Fruit fly (Drosophila melanogaster) whole organism, pupa: ENCODE measurements around the gene Inx7.

Experiments used
- CG10348 ChIP-seq: fragments of 200-800 bp; sonication (Bioruptor generic); IDR thresholded peaks from 2 replicates; pipeline ENCODE4 v1.3.6; 2022; ENCODE audit warnings: missing biosample characterization, missing genetic modification characterization
- CG12605 ChIP-seq: fragments of 200-800 bp; sonication (Bioruptor generic); IDR thresholded peaks from 2 replicates; pipeline ENCODE4 v1.3.6; 2022; ENCODE audit warnings: missing biosample characterization, missing genetic modification characterization
- CG13204 ChIP-seq: fragments of 200-800 bp; sonication (Bioruptor generic); optimal IDR thresholded peaks from 2 replicates; lab custom pipeline; 2018; ENCODE audit warnings: missing biosample characterization, mild to moderate bottlenecking, missing genetic modification characterization, moderate library complexity
- CG14655 ChIP-seq: fragments of 200-800 bp; sonication (Bioruptor generic); optimal IDR thresholded peaks from 3 replicates; lab custom pipeline; 2017; ENCODE audit warnings: mild to moderate bottlenecking, missing biosample characterization, missing genetic modification reagents, missing genetic modification characterization
- CG15710 ChIP-seq: fragments of 200-800 bp; sonication (Bioruptor generic); optimal IDR thresholded peaks from 2 replicates; lab custom pipeline; 2018; ENCODE audit warnings: missing biosample characterization, mild to moderate bottlenecking, missing genetic modification characterization, moderate library complexity
- CG17806 ChIP-seq: fragments of 200-800 bp; sonication (Bioruptor generic); optimal IDR thresholded peaks from 2 replicates; lab custom pipeline; 2018; ENCODE audit warnings: missing biosample characterization, mild to moderate bottlenecking, missing genetic modification characterization, moderate library complexity
- CG32121 ChIP-seq: fragments of 200-800 bp; sonication (Bioruptor generic); IDR thresholded peaks from 2 replicates; pipeline ENCODE4 v1.3.6; 2022; ENCODE audit warnings: missing biosample characterization, missing genetic modification characterization
- CG34367 ChIP-seq: fragments of 200-800 bp; sonication (Bioruptor generic); optimal IDR thresholded peaks from 2 replicates; lab custom pipeline; 2018; ENCODE audit warnings: missing biosample characterization, mild to moderate bottlenecking, missing genetic modification characterization
- CG4496 ChIP-seq: fragments of 200-800 bp; sonication (Bioruptor generic); IDR thresholded peaks from 3 replicates; pipeline ENCODE4 v1.3.6; 2022; ENCODE audit warnings: missing biosample characterization, missing genetic modification characterization
- CG8159 ChIP-seq: fragments of 200-800 bp; sonication (Bioruptor generic); optimal IDR thresholded peaks from 3 replicates; lab custom pipeline; 2018; ENCODE audit warnings: missing biosample characterization, mild to moderate bottlenecking, missing genetic modification characterization, moderate library complexity
- CG8301 ChIP-seq: fragments of 200-800 bp; sonication (Bioruptor generic); optimal IDR thresholded peaks from 2 replicates; lab custom pipeline; 2018; ENCODE audit warnings: missing biosample characterization, mild to moderate bottlenecking, missing genetic modification characterization
- CG9948 ChIP-seq: fragments of 200-800 bp; sonication (Bioruptor generic); optimal IDR thresholded peaks from 2 replicates; lab custom pipeline; 2018; ENCODE audit warnings: missing biosample characterization, mild to moderate bottlenecking, missing genetic modification characterization, moderate library complexity
- D1 ChIP-seq: fragments of 200-800 bp; sonication (Bioruptor generic); optimal IDR thresholded peaks from 2 replicates; lab custom pipeline; 2018; ENCODE audit warnings: missing biosample characterization, mild to moderate bottlenecking, missing genetic modification characterization, moderate library complexity
- EcR ChIP-seq: fragments of 200-800 bp; sonication (Bioruptor generic); optimal IDR thresholded peaks from 3 replicates; lab custom pipeline; 2019; ENCODE audit warnings: missing biosample characterization, missing genetic modification characterization, mild to moderate bottlenecking, moderate library complexity, missing genetic modification reagents
- Ets98B ChIP-seq: fragments of 200-800 bp; sonication (Bioruptor generic); IDR thresholded peaks from 2 replicates; pipeline ENCODE4 v1.3.6; 2022; ENCODE audit warnings: missing biosample characterization, missing genetic modification characterization
- Pif1A ChIP-seq: fragments of 200-800 bp; sonication (Bioruptor generic); optimal IDR thresholded peaks from 3 replicates; lab custom pipeline; 2016; ENCODE audit warnings: missing biosample characterization, missing genetic modification characterization
- Pif1B ChIP-seq: fragments of 200-800 bp; sonication (Bioruptor generic); optimal IDR thresholded peaks from 3 replicates; lab custom pipeline; 2016; ENCODE audit warnings: missing biosample characterization, missing genetic modification characterization
- Snoo ChIP-seq: fragments of 200-800 bp; sonication (Bioruptor generic); optimal IDR thresholded peaks from 3 replicates; lab custom pipeline; 2017; ENCODE audit warnings: missing biosample characterization, mild to moderate bottlenecking, missing genetic modification characterization, inconsistent platforms
- fd96Ca ChIP-seq: fragments of 200-800 bp; sonication (Bioruptor generic); IDR thresholded peaks from 3 replicates; pipeline ENCODE4 v1.3.6; 2022; ENCODE audit warnings: missing biosample characterization, missing genetic modification characterization
- gl ChIP-seq: fragments of 200-800 bp; sonication (Bioruptor generic); optimal IDR thresholded peaks from 2 replicates; lab custom pipeline; 2018; ENCODE audit warnings: missing biosample characterization, mild to moderate bottlenecking, missing genetic modification characterization
- rn ChIP-seq: fragments of 200-800 bp; sonication (Bioruptor generic); IDR thresholded peaks from 2 replicates; pipeline ENCODE4 v1.3.6; 2022; ENCODE audit warnings: missing biosample characterization, missing genetic modification characterization

Inx7 gene

DNA sequence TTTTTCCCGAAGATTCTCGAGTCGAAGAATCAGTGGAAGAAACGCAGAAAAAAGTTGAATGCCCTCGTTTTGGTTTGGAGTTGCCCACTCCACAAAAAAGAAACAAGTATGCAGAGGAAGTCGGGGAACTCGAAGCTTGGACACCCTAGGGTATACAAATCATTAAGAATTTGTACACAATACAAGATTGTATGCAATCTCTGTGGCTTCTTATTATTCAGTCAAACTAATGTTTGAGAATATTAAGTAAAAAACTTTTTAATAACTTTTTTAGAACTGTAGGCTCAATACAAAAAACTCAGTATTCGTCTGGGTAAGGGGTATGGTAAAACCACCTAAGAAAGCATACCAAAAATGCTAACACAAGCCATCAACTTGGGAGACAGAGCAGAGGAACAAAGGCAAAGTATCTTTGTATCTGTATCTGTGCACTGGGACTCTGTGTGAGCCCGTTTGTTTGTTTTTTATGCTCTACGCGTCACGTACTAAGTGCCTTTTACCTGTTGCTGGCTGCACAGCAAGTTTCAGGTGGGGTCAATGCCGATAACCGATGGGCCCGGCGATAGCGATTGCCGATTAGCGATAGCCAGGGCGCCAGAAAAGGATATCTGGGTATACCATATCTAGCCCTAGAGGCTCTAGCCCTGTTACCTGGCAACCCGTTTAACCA lies 8.1 kb downstream of the Inx7 start:
- TF ChIP-seq fd96Ca (GFP tag; lab: Robert Waterston, UW), result peak; percentile 60; the same call in 2 of the 3 replicates
- TF ChIP-seq D1 (tag; lab: Kevin White, UChicago), result peak; percentile 54
- peak; percentile 84 for TF ChIP-seq CG17806 (tag; lab: Kevin White, UChicago)
- TF ChIP-seq CG15710 (tag; lab: Kevin White, UChicago), result peak; percentile 88
- TF ChIP-seq CG14655 (GFP tag; lab: Kevin White, UChicago), result peak; percentile 90
- peak; percentile 85 for TF ChIP-seq CG8301 (tag; lab: Kevin White, UChicago)
- TF ChIP-seq Pif1B, result peak; percentile 93
- TF ChIP-seq CG4496 (GFP tag; lab: Robert Waterston, UW), result peak; percentile 80; the same call in 2 of the 3 replicates
- TF ChIP-seq CG8159 (tag; lab: Kevin White, UChicago), result peak; percentile 86
- peak; percentile 56 for TF ChIP-seq rn (GFP tag; lab: Robert Waterston, UW)
- peak; percentile 87 for TF ChIP-seq CG34367
- TF ChIP-seq CG32121 (GFP tag; lab: Robert Waterston, UW), result peak; percentile 54
- peak; percentile 64 for TF ChIP-seq Ets98B (GFP tag; lab: Robert Waterston, UW)
- TF ChIP-seq CG9948 (tag; lab: Kevin White, UChicago), result peak; percentile 87
- peak; percentile 98 for TF ChIP-seq EcR (GFP tag; lab: Kevin White, UChicago)
- peak; percentile 49 for TF ChIP-seq CG13204 (GFP tag; lab: Kevin White, UChicago)
- TF ChIP-seq Snoo (tag; lab: Kevin White, UChicago), result peak; percentile 90
- no peak for TF ChIP-seq CG10348
- no peak; the same call in none of the 2 replicates for TF ChIP-seq CG12605 (GFP tag; lab: Robert Waterston, UW)
- TF ChIP-seq gl (tag; lab: Kevin White, UChicago), result peak; percentile 53
- TF ChIP-seq Pif1A (GFP tag; lab: Kevin White, UChicago), result peak; percentile 89

DNA sequence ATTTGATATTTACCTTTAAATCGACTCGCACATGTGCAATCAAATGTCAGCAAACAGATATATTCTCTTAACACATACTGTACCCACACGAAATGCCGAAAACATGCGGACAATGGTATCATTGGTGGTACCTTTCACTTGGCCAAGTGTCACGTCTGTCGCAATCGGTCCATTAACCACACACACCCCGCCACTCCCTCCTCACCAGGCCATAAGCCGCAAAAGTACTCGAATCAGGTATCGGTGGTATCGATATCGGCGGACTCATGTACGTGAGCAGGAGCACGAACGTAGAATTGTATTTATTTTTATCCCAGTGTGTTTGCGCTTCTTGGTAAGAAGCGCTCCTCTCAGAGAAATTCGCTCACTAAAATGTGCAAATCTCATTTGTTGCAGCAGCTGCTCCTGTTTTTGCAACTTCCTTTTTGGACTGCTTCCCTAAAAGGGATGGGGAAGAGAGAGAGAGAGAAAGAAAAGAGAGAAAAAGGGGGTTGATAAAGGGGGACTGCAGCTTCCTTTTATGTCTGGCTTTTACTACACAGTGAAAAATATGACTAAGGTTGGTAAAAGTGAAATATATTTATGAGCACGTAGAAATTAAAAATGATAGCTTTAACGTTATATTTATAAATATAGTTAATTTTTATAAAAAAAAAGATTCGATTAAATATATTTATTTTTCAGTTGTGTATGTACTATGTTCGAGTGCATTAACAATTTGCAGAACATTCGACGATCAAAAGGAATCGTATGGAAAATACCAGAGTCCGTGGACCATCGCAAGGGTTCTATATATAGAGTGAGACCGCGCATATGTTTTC lies 9.7 kb downstream of the Inx7 start:
- TF ChIP-seq CG8301 (tag; lab: Kevin White, UChicago) (peak; percentile 27), CG4496 (GFP tag; lab: Robert Waterston, UW) (peak; percentile 58; the same call in 2 of the 3 replicates), Snoo (tag; lab: Kevin White, UChicago) (peak; percentile 71), CG9948 (tag; lab: Kevin White, UChicago) (peak; percentile 70), CG8159 (tag; lab: Kevin White, UChicago) (peak; percentile 78), CG10348 (no peak), CG17806 (tag; lab: Kevin White, UChicago) (peak; percentile 70), CG32121 (GFP tag; lab: Robert Waterston, UW) (no peak), fd96Ca (GFP tag; lab: Robert Waterston, UW) (no peak), D1 (tag; lab: Kevin White, UChicago) (no peak), CG15710 (tag; lab: Kevin White, UChicago) (peak; percentile 71), gl (tag; lab: Kevin White, UChicago) (no peak), rn (GFP tag; lab: Robert Waterston, UW) (no peak), Pif1A (GFP tag; lab: Kevin White, UChicago) (peak; percentile 39), CG12605 (GFP tag; lab: Robert Waterston, UW) (peak; percentile 58), Ets98B (GFP tag; lab: Robert Waterston, UW) (no peak), CG13204 (GFP tag; lab: Kevin White, UChicago) (peak; percentile 30), CG34367 (peak; percentile 43), CG14655 (GFP tag; lab: Kevin White, UChicago) (peak; percentile 66), Pif1B (peak; percentile 42), EcR (GFP tag; lab: Kevin White, UChicago) (peak; percentile 50)

DNA sequence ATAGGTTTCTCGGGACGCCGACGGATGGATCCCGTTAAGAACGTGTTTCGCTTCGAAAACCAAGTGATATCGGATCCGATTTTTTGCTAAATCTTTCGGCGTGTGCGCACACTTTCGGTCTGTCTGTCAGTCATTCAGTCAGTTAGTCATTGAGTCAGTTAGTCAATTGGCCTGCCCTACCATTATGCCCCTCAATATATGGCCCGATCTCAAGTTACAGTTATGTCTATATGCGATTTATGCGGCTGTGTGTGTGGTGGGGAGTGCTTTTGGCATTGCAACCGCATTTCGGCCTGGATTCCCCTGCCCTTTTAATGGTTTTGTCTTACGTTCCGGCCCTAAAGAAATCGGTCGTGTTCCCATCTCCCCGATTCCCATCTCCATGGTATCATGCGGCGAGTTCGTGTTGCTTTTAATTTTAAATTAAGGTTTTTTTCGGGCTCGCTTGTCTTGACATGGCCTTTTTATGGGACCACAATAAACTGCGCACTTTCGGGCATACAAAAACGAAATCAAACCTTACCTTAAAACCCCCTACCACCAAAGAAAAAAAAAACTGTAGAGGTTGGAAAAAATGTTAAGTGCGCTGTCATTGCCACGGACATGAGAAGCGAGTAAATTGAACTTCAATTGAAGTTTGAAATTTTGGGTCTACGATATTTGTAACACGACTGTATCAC lies 10.6 kb downstream of the Inx7 start:
- TF ChIP-seq CG10348 (no peak), CG17806 (tag; lab: Kevin White, UChicago) (no peak), Snoo (tag; lab: Kevin White, UChicago) (no peak), CG8159 (tag; lab: Kevin White, UChicago) (no peak), CG14655 (GFP tag; lab: Kevin White, UChicago) (no peak), gl (tag; lab: Kevin White, UChicago) (no peak), CG8301 (tag; lab: Kevin White, UChicago) (no peak), Ets98B (GFP tag; lab: Robert Waterston, UW) (no peak), CG32121 (GFP tag; lab: Robert Waterston, UW) (no peak), CG4496 (GFP tag; lab: Robert Waterston, UW) (no peak), Pif1A (GFP tag; lab: Kevin White, UChicago) (no peak), D1 (tag; lab: Kevin White, UChicago) (no peak), Pif1B (no peak), CG9948 (tag; lab: Kevin White, UChicago) (no peak), CG15710 (tag; lab: Kevin White, UChicago) (no peak), CG13204 (GFP tag; lab: Kevin White, UChicago) (no peak)

DNA sequence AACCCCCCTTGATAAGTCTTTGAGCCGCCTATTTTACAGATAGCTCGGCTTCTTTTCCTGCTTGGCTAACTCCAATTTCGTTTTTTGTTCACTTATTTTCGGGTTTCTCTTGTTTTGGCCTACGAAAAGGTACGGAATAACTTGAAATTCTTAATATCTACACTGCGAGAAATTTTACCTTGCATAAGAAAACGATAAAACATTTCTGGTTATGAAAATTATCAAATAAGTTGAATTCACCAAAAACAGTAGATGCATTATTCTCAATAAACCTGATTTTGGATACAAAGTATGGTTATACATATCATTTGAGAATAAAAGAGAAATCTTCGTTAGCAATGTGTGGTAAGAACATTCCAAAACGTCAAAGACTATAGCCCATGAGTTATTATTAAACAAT lies 11.4 kb downstream of the Inx7 start:
- no peak for TF ChIP-seq Pif1A (GFP tag; lab: Kevin White, UChicago)
- TF ChIP-seq CG8301 (tag; lab: Kevin White, UChicago), result peak; percentile 21
- peak; percentile 61 for TF ChIP-seq CG8159 (tag; lab: Kevin White, UChicago)
- peak; percentile 46 for TF ChIP-seq CG14655 (GFP tag; lab: Kevin White, UChicago)
- TF ChIP-seq CG34367, result peak; percentile 27
- peak; percentile 37 for TF ChIP-seq CG9948 (tag; lab: Kevin White, UChicago)
- TF ChIP-seq CG15710 (tag; lab: Kevin White, UChicago), result peak; percentile 18
- no peak for TF ChIP-seq CG32121 (GFP tag; lab: Robert Waterston, UW)
- peak; percentile 8 for TF ChIP-seq Snoo (tag; lab: Kevin White, UChicago)
- TF ChIP-seq CG17806 (tag; lab: Kevin White, UChicago), result peak; percentile 40
